Worm (Caenorhabditis elegans) whole organism, L4/young adult: ENCODE measurements around the gene hil-7.

Experiments
- W03F9.2 ChIP-seq: fragments of 150-350 bp; optimal IDR thresholded peaks from 2 replicates; lab custom pipeline; 2014; ENCODE audit warnings: missing biosample characterization, missing genetic modification characterization
- dao-5 ChIP-seq: sonication (generic microtip); optimal IDR thresholded peaks from 2 replicates; lab custom pipeline; 2016; ENCODE audit warnings: missing genotype, missing genetic modification characterization, moderate library complexity, missing compliant biosample characterization
- him-1 ChIP-seq: sonication (generic microtip); optimal IDR thresholded peaks from 2 replicates; lab custom pipeline; 2016; ENCODE audit warnings: missing genotype, missing genetic modification reagents, missing genetic modification characterization, missing compliant biosample characterization

Gene hil-7

ce11 chrIV:6623390-6623789, 22.7 kb upstream of the hil-7 start, which contains the start of gene C01B10.44:
TSS of gene C01B10.44 (plus strand) at chrIV:6623690.
- TF ChIP-seq W03F9.2 = no peak
- TF ChIP-seq dao-5 = no peak
- TF ChIP-seq him-1 (tag; lab: Kevin White, UChicago) = no peak

- TF ChIP-seq W03F9.2 = no peak
- TF ChIP-seq dao-5 = no peak
- TF ChIP-seq him-1 (tag; lab: Kevin White, UChicago) = no peak
Observed at ce11 chrIV:6627798-6628197, 18.3 kb upstream of the hil-7 start, which contains the start of gene cest-5.2. TSS of gene cest-5.2 (minus strand) at chrIV:6627925.

- TF ChIP-seq W03F9.2 (peak; percentile 73), him-1 (tag; lab: Kevin White, UChicago) (no peak)
Observed at ce11 chrIV:6631704-6632272, 14.3 kb upstream of the hil-7 start, which contains the start of the genes cest-5.1 and C01B10.9. TSS of gene cest-5.1 (minus strand) at chrIV:6631754. TSS of gene C01B10.9 (plus strand) at chrIV:6632222.

- no peak for TF ChIP-seq him-1 (tag; lab: Kevin White, UChicago)
- no peak for TF ChIP-seq W03F9.2
- TF ChIP-seq dao-5 = no peak
Observed at ce11 chrIV:6634789-6635188, 11.3 kb upstream of the hil-7 start, which contains the start of gene metl-13. TSS of gene metl-13 (plus strand) at chrIV:6635089.

- TF ChIP-seq W03F9.2 (no peak), dao-5 (no peak), him-1 (tag; lab: Kevin White, UChicago) (no peak)
Observed at ce11 chrIV:6638256-6638655, 7.9 kb upstream of the hil-7 start, which contains the start of gene C01B10.7. TSS of gene C01B10.7 (plus strand) at chrIV:6638556.

ce11 chrIV:6639880-6640279, 6.2 kb upstream of the hil-7 start, which contains the start of gene C01B10.6:
TSS of gene C01B10.6 (plus strand) at chrIV:6640180.
- TF ChIP-seq him-1 (tag; lab: Kevin White, UChicago) (no peak), dao-5 (no peak), W03F9.2 (no peak)

- TF ChIP-seq him-1 (tag; lab: Kevin White, UChicago) (no peak), W03F9.2 (no peak), dao-5 (no peak)
Observed at ce11 chrIV:6646905-6647304, 793 bp downstream of the hil-7 start.

- TF ChIP-seq W03F9.2 (no peak), him-1 (tag; lab: Kevin White, UChicago) (no peak)
Observed at ce11 chrIV:6648625-6649024, 2.5 kb downstream of the hil-7 start.

ce11 chrIV:6652479-6653022, 6.4 kb downstream of the hil-7 start:
- TF ChIP-seq W03F9.2 = no peak
- no peak for TF ChIP-seq him-1 (tag; lab: Kevin White, UChicago)
- TF ChIP-seq dao-5 = no peak

- TF ChIP-seq W03F9.2 (no peak), him-1 (tag; lab: Kevin White, UChicago) (no peak), dao-5 (no peak)
Observed at ce11 chrIV:6653663-6654201, 7.6 kb downstream of the hil-7 start.

- TF ChIP-seq dao-5 (no peak), W03F9.2 (no peak), him-1 (tag; lab: Kevin White, UChicago) (no peak)
Observed at ce11 chrIV:6655747-6656146, 9.6 kb downstream of the hil-7 start.

ce11 chrIV:6657519-6658031, 11.5 kb downstream of the hil-7 start, which contains the start of gene C01B10.11:
TSS of gene C01B10.11 (plus strand) at chrIV:6657981.
- TF ChIP-seq W03F9.2 (no peak), him-1 (tag; lab: Kevin White, UChicago) (no peak), dao-5 (no peak)

- no peak for TF ChIP-seq dao-5
- no peak for TF ChIP-seq him-1 (tag; lab: Kevin White, UChicago)
- no peak for TF ChIP-seq W03F9.2
Observed at ce11 chrIV:6664336-6664735, 18.2 kb downstream of the hil-7 start.

- TF ChIP-seq him-1 (tag; lab: Kevin White, UChicago) (no peak), W03F9.2 (no peak), dao-5 (no peak)
Observed at ce11 chrIV:6667898-6668297, 21.8 kb downstream of the hil-7 start, which contains the start of gene Y73B6A.1. TSS of gene Y73B6A.1 (minus strand) at chrIV:6667998.
